Fruit fly (Drosophila melanogaster): ENCODE data around the gene CG9536.

Gene CG9536

DNA sequence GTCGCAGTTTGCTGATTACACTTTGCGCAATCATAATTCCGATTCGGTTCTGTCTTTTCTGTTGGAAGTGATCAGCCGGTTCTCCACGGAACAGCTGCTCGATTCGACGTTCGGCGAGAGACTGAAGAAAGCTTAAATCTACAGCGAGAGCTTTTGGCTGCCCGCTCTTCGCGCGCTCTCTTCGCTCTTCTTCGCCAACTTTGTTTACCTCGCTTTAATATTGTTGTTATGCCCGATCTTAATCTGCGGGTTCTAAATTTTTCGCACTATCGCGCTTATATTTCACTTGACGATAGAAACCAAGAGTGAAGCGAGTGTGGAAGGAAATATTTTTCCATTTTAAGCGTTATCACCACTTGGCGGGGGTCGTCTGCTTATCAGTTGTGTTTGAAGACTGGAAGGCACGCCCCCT, 17.6 kb upstream of the CG9536 start, which contains the start of gene CG9547 (continued):
- TF ChIP-seq Rx (GFP tag; IDR thresholded peaks at IDR 0.05) (no peak), Ada2b (GFP tag; IDR thresholded peaks at IDR 0.05) (no peak), crol (GFP tag; IDR thresholded peaks at IDR 0.05) (no peak), Fer2 (tag; optimal IDR thresholded peaks at IDR 0.05) (no peak), CG1024 (GFP tag; IDR thresholded peaks at IDR 0.05) (no peak), CG12236 (GFP tag; optimal IDR thresholded peaks at IDR 0.05) (no peak), lmd (GFP tag; IDR thresholded peaks at IDR 0.05) (no peak), CG1603 (tag; optimal IDR thresholded peaks at IDR 0.05) (no peak), Bgb (GFP tag; IDR thresholded peaks at IDR 0.05; ENCODE audit: partially characterized antibody) (no peak), CG7745 (tag; optimal IDR thresholded peaks at IDR 0.05) (peak; percentile 97), Trl (optimal IDR thresholded peaks at IDR 0.05) (peak; percentile 71 to 84), Trl (GFP tag; optimal IDR thresholded peaks at IDR 0.05) (no peak), CG8765 (GFP tag; IDR thresholded peaks at IDR 0.05) (no peak), Hr51 (GFP tag; optimal IDR thresholded peaks at IDR 0.05) (no peak), unc-4 (GFP tag; IDR thresholded peaks at IDR 0.05; ENCODE audit: partially characterized antibody) (peak; percentile 46), gt (GFP tag; IDR thresholded peaks at IDR 0.05) (no peak), kay (GFP tag; optimal IDR thresholded peaks at IDR 0.05) (no peak), D19A (tag; optimal IDR thresholded peaks at IDR 0.05) (no peak), Ssrp (tag; optimal IDR thresholded peaks at IDR 0.05) (no peak), gfzf (GFP tag; optimal IDR thresholded peaks at IDR 0.05) (no peak), caup (GFP tag; optimal IDR thresholded peaks at IDR 0.05; ENCODE audit: severe bottlenecking) (peak; percentile 39), croc (GFP tag; conservative IDR thresholded peaks at IDR 0.05) (no peak), Sox102F (GFP tag; optimal IDR thresholded peaks at IDR 0.05) (no peak), CG11696 (GFP tag; IDR thresholded peaks at IDR 0.05) (no peak), jumu (GFP tag; optimal IDR thresholded peaks at IDR 0.05) (no peak), Sin3A (optimal IDR thresholded peaks at IDR 0.05) (no peak), CG32532 (GFP tag; IDR thresholded peaks at IDR 0.05) (no peak), CG8924 (tag; optimal IDR thresholded peaks at IDR 0.05) (peak; percentile 10), kah (GFP tag; optimal IDR thresholded peaks at IDR 0.05) (no peak), slou (GFP tag; optimal IDR thresholded peaks at IDR 0.05) (no peak), Vsx1 (GFP tag; optimal IDR thresholded peaks at IDR 0.05) (no peak), CG30020 (tag; optimal IDR thresholded peaks at IDR 0.05) (no peak), CG10979 (tag; optimal IDR thresholded peaks at IDR 0.05) (no peak), Doc2 (GFP tag; IDR thresholded peaks at IDR 0.05) (no peak), CG6654 (GFP tag; optimal IDR thresholded peaks at IDR 0.05) (no peak), run (tag; optimal IDR thresholded peaks at IDR 0.05) (peak; percentile 54), Lpt (GFP tag; optimal IDR thresholded peaks at IDR 0.05) (no peak), NK7.1 (GFP tag; optimal IDR thresholded peaks at IDR 0.05) (no peak), mld (GFP tag; IDR thresholded peaks at IDR 0.05; ENCODE audit: partially characterized antibody) (no peak), row (GFP tag; IDR thresholded peaks at IDR 0.05) (no peak), Ravus (GFP tag; IDR thresholded peaks at IDR 0.05) (no peak), B-H1 (GFP tag; IDR thresholded peaks at IDR 0.05) (no peak), hkb (optimal IDR thresholded peaks at IDR 0.05) (no peak), hkb (GFP tag; IDR thresholded peaks at IDR 0.05) (peak; percentile 32; the same call in 1 of the 2 replicates), CG18599 (GFP tag; optimal IDR thresholded peaks at IDR 0.05) (peak; percentile 27), aop (GFP tag; IDR thresholded peaks at IDR 0.05) (no peak), CG18476 (GFP tag; optimal IDR thresholded peaks at IDR 0.05) (no peak), CG11695 (GFP tag; IDR thresholded peaks at IDR 0.05) (no peak; the same call in 2 of the 3 replicates), klu (GFP tag; IDR thresholded peaks at IDR 0.05) (no peak), slp2 (GFP tag; optimal IDR thresholded peaks at IDR 0.05) (no peak), pfk (GFP tag; optimal IDR thresholded peaks at IDR 0.05) (no peak), Hr78 (GFP tag; optimal IDR thresholded peaks at IDR 0.05) (peak in 1 of 2 experiments; percentile 60), CG7786 (GFP tag; optimal IDR thresholded peaks at IDR 0.05) (no peak)
